Fruit fly (Drosophila melanogaster) whole organism, adult: ENCODE results near the gene cDIP.

Experiments
- CG11617 ChIP-seq: fragments of 200-800 bp; sonication (Bioruptor generic); optimal IDR thresholded peaks from 2 replicates; lab custom pipeline; 2017; ENCODE audit warnings: mild to moderate bottlenecking, missing biosample characterization, missing genetic modification reagents, missing genetic modification characterization
- CG12768 ChIP-seq: fragments of 200-800 bp; sonication (Bioruptor generic); optimal IDR thresholded peaks from 2 replicates; lab custom pipeline; 2017; ENCODE audit warnings: missing biosample characterization, missing genetic modification characterization, mild to moderate bottlenecking, moderate library complexity, missing genetic modification reagents
- CG14711 ChIP-seq: fragments of 200-800 bp; sonication (Bioruptor generic); optimal IDR thresholded peaks from 2 replicates; lab custom pipeline; 2018; ENCODE audit warnings: missing biosample characterization, mild to moderate bottlenecking, missing genetic modification characterization, moderate library complexity
- CG1620 ChIP-seq: fragments of 200-800 bp; sonication (Bioruptor generic); optimal IDR thresholded peaks from 2 replicates; lab custom pipeline; 2016; ENCODE audit warnings: missing biosample characterization, missing genetic modification characterization
- CG33017 ChIP-seq: fragments of 200-800 bp; sonication (Bioruptor generic); optimal IDR thresholded peaks from 2 replicates; lab custom pipeline; 2018; ENCODE audit warnings: missing biosample characterization, mild to moderate bottlenecking, missing genetic modification characterization, moderate library complexity
- CG5204 ChIP-seq: fragments of 200-800 bp; sonication (Bioruptor generic); optimal IDR thresholded peaks from 2 replicates; lab custom pipeline; 2016; ENCODE audit warnings: missing biosample characterization, missing genetic modification characterization
- CG7045 ChIP-seq: fragments of 200-800 bp; sonication (Bioruptor generic); optimal IDR thresholded peaks from 2 replicates; lab custom pipeline; 2017; ENCODE audit warnings: missing biosample characterization, mild to moderate bottlenecking, missing genetic modification characterization
- CG7101 ChIP-seq: fragments of 200-800 bp; sonication (Bioruptor generic); optimal IDR thresholded peaks from 2 replicates; lab custom pipeline; 2018; ENCODE audit warnings: missing biosample characterization, mild to moderate bottlenecking, missing genetic modification characterization, moderate library complexity
- Clk ChIP-seq: fragments of 200-800 bp; sonication (Bioruptor generic); optimal IDR thresholded peaks from 2 replicates; lab custom pipeline; 2017; ENCODE audit warnings: missing biosample characterization, missing genetic modification characterization
- Crg-1 ChIP-seq: fragments of 200-800 bp; sonication (Bioruptor generic); optimal IDR thresholded peaks from 2 replicates; lab custom pipeline; 2016; ENCODE audit warnings: missing biosample characterization, missing genetic modification characterization
- Hr96 ChIP-seq: fragments of 200-800 bp; sonication (Bioruptor generic); optimal IDR thresholded peaks from 2 replicates; lab custom pipeline; 2016; ENCODE audit warnings: missing biosample characterization, missing genetic modification characterization
- Mnt ChIP-seq: fragments of 200-800 bp; sonication (Bioruptor generic); optimal IDR thresholded peaks from 2 replicates; lab custom pipeline; 2016; ENCODE audit warnings: missing biosample characterization, mild to moderate bottlenecking, missing genetic modification characterization
- bab1 ChIP-seq: fragments of 200-800 bp; sonication (Bioruptor generic); optimal IDR thresholded peaks from 3 replicates; lab custom pipeline; 2019; ENCODE audit warnings: missing biosample characterization, mild to moderate bottlenecking, missing genetic modification characterization, moderate library complexity
- cic ChIP-seq: fragments of 200-800 bp; sonication (Bioruptor generic); optimal IDR thresholded peaks from 2 replicates; lab custom pipeline; 2017; ENCODE audit warnings: missing biosample characterization, mild to moderate bottlenecking, missing genetic modification characterization, moderate library complexity
- cnc ChIP-seq, 2 experiments: fragments of >200 bp; optimal IDR thresholded peaks; 2 replicates each; lab custom pipeline; 2017
- kay ChIP-seq: fragments of 200-800 bp; sonication (Bioruptor generic); peaks from one replicate; lab custom pipeline; 2016; ENCODE audit warnings: missing biosample characterization, missing genetic modification characterization, borderline replicate concordance
- ovo ChIP-seq: fragments of 200-800 bp; sonication (Bioruptor generic); optimal IDR thresholded peaks from 2 replicates; lab custom pipeline; 2016; ENCODE audit warnings: missing biosample characterization, missing genetic modification characterization
- pad ChIP-seq: fragments of 200-800 bp; sonication (Bioruptor generic); optimal IDR thresholded peaks from 3 replicates; lab custom pipeline; 2017; ENCODE audit warnings: missing biosample characterization, missing genetic modification characterization, mild to moderate bottlenecking, moderate library complexity, missing genetic modification reagents
- tj ChIP-seq: fragments of 200-800 bp; sonication (Bioruptor generic); optimal IDR thresholded peaks from 3 replicates; lab custom pipeline; 2017; ENCODE audit warnings: missing biosample characterization, mild to moderate bottlenecking, missing genetic modification characterization, moderate library complexity
- toe ChIP-seq: fragments of 200-800 bp; sonication (Bioruptor generic); optimal IDR thresholded peaks from 2 replicates; lab custom pipeline; 2016; ENCODE audit warnings: missing biosample characterization, missing genetic modification characterization

Gene cDIP

DNA sequence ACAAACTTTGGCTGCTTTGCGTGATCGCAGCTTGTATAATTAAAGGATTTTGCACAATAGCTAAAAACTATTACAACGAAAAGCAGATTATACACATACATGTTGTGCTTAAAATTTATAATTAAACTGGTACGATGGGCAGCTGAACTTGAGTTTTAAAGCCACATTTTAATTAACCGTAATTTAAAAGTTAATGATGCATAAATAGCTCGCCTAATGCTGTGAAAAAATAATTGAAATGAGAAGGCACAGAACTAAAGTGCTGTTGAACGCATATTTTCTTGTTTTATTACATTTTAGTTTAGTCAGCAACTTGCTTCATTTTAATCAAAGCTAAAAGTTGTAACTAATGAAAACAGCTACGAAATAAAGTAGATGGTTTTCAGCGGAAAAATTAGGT lies 31.3 kb downstream of the cDIP start, which contains the start of gene Obp93a:
Gene Obp93a (minus strand): TSS at position 101 of the 400 bp plus-strand sequence.
- TF ChIP-seq Crg-1 (GFP tag; lab: Kevin White, UChicago) (no peak), CG12768 (no peak), kay (GFP tag; lab: Kevin White, UChicago) (no peak), CG1620 (GFP tag; lab: Kevin White, UChicago) (no peak), CG7045 (GFP tag; lab: Kevin White, UChicago) (no peak), Clk (GFP tag; lab: Kevin White, UChicago) (no peak), CG14711 (tag; lab: Kevin White, UChicago) (no peak), toe (GFP tag; lab: Kevin White, UChicago) (no peak), Hr96 (GFP tag; lab: Kevin White, UChicago) (no peak)

DNA sequence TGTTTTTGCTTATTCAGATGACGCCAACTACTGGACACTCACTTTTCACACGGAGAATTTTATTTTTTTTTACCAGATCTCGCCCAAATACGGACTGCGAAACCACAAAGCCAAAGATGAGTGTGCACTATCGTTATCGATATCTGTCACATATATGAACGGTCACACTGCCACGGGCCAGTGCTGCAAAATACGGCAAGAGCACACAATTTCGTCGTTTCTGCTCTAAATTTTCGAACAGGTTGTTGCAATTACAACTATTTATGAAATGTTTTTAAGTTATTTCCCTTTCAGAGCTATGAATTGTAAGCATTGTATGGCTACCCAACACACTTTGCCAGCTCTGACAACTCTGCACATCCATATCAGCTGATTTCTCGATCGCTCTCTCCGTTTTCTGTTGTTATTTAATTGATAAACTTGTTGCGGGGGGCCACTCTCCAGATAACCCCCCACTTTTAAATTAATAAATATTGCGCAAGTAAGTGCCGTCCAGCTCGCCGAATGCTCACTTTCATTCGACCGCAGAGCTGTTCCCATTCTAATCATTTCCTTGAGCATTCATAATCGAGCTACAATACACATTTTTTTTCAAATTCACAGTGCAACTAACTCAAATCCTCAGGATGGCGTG lies 33.4 kb downstream of the cDIP start, which contains the start of the genes slmb and CG5793:
Gene slmb (minus strand): TSS at position 134 of the 634 bp plus-strand sequence.
Gene CG5793 (plus strand): TSS at position 222 of the 634 bp plus-strand sequence.
- TF ChIP-seq bab1 (GFP tag; lab: Kevin White, UChicago) (peak; percentile 62), CG14711 (tag; lab: Kevin White, UChicago) (peak; percentile 98), CG1620 (GFP tag; lab: Kevin White, UChicago) (peak; percentile 71), CG5204 (GFP tag; lab: Kevin White, UChicago) (no peak), ovo (GFP tag; lab: Kevin White, UChicago) (peak; percentile 67), CG11617 (GFP tag; lab: Kevin White, UChicago) (peak; percentile 71), CG7045 (GFP tag; lab: Kevin White, UChicago) (peak; percentile 24), CG7101 (tag; lab: Kevin White, UChicago) (peak; percentile 78), kay (GFP tag; lab: Kevin White, UChicago) (no peak), pad (GFP tag; lab: Kevin White, UChicago) (peak; percentile 74), Hr96 (GFP tag; lab: Kevin White, UChicago) (no peak), CG33017 (tag; lab: Kevin White, UChicago) (peak; percentile 45), toe (GFP tag; lab: Kevin White, UChicago) (no peak), cic (GFP tag; lab: Kevin White, UChicago) (peak; percentile 64), Crg-1 (GFP tag; lab: Kevin White, UChicago) (peak; percentile 86), tj (GFP tag; lab: Kevin White, UChicago) (peak; percentile 29), CG12768 (peak; percentile 20), Mnt (GFP tag; lab: Kevin White, UChicago) (peak; percentile 70), Clk (GFP tag; lab: Kevin White, UChicago) (peak; percentile 27), cnc (optimal IDR thresholded peaks at IDR 0.05; lab: Kevin White, UChicago) (peak in 1 of 2 experiments; percentile 87)

DNA sequence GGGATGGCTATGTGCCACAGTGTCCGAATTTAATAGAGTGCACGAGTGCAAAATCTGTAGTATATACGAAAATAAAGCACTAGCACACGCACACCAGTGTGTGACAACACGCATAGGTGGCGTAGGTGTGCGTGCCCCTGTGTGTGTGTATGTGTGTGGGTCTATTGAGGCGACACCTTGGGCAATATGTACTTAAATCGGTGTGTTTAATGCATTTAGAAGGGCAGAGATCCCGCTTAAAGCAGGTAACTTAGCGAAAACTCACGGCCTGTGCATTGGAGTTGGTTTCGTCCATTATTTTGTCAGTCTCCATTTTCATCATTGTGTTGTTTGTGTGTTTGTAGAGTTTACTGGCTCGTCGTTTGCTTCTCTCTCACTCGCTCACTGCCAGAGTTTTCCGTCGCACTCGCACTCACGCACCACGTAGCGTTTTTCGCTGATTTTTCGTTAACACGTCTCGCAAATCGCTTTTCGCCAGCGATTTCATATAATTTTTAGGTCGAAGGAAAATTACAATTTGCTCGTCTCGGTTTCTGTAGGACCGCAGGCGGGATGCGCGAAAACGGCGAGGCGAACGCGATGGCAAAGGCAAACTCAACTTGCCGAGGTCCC lies 34.1 kb downstream of the cDIP start:
- TF ChIP-seq bab1 (GFP tag; lab: Kevin White, UChicago) (peak; percentile 7), tj (GFP tag; lab: Kevin White, UChicago) (peak; percentile 27), ovo (GFP tag; lab: Kevin White, UChicago) (no peak), Crg-1 (GFP tag; lab: Kevin White, UChicago) (no peak), toe (GFP tag; lab: Kevin White, UChicago) (no peak)

DNA sequence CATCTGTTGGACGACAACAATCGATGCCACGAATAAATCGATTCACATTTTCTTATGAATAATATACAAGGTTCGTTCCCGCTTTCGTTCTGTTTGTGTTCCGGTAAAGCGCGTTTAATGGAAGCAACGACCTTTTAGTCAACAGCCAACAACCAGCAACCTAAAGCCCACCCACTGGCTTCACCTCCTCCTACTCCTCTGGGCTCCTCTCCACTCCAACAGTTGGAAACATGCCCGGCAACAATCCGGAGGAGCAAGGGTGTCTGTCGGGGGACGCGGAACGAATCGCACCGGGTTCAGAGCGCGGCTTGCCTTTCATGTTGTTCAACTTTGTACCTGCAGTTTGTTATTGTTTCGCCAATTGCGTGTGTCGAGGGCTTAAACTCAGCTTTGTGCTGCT lies 36.7 kb downstream of the cDIP start:
- TF ChIP-seq Clk (GFP tag; lab: Kevin White, UChicago): no peak
- TF ChIP-seq ovo (GFP tag; lab: Kevin White, UChicago): no peak
- TF ChIP-seq pad (GFP tag; lab: Kevin White, UChicago): no peak
- TF ChIP-seq kay (GFP tag; lab: Kevin White, UChicago): no peak
- TF ChIP-seq CG1620 (GFP tag; lab: Kevin White, UChicago): no peak
- TF ChIP-seq CG14711 (tag; lab: Kevin White, UChicago): no peak
- no peak for TF ChIP-seq Mnt (GFP tag; lab: Kevin White, UChicago)
- no peak for TF ChIP-seq bab1 (GFP tag; lab: Kevin White, UChicago)
- TF ChIP-seq CG5204 (GFP tag; lab: Kevin White, UChicago): no peak
- no peak for TF ChIP-seq Crg-1 (GFP tag; lab: Kevin White, UChicago)
- TF ChIP-seq CG7101 (tag; lab: Kevin White, UChicago): no peak

DNA sequence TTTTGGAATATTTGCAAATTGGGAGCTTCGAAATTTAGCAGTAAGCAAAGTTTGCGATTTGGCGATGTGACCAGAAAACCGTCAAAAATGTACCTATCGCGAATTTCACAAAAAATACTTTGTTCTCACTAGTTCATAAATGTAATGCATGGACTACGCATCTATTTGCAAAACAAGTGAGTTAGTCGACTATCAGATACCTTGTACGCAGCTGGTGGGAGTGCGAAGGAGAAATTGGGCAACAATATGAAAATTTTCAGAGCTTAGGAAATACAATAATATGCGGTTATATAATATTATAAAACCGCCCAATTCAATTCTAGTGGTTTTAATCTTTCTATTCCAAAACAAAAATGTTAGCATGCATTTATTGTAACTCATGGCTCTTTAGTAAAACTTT lies 42.1 kb downstream of the cDIP start, which contains the start of gene Bdbt:
Gene Bdbt (minus strand): TSS at position 73 of the 400 bp plus-strand sequence.
- TF ChIP-seq bab1 (GFP tag; lab: Kevin White, UChicago) (no peak), tj (GFP tag; lab: Kevin White, UChicago) (peak; percentile 31), Mnt (GFP tag; lab: Kevin White, UChicago) (peak; percentile 67), CG12768 (peak; percentile 7), CG7101 (tag; lab: Kevin White, UChicago) (peak; percentile 32), kay (GFP tag; lab: Kevin White, UChicago) (no peak), ovo (GFP tag; lab: Kevin White, UChicago) (no peak), CG11617 (GFP tag; lab: Kevin White, UChicago) (peak; percentile 9)

DNA sequence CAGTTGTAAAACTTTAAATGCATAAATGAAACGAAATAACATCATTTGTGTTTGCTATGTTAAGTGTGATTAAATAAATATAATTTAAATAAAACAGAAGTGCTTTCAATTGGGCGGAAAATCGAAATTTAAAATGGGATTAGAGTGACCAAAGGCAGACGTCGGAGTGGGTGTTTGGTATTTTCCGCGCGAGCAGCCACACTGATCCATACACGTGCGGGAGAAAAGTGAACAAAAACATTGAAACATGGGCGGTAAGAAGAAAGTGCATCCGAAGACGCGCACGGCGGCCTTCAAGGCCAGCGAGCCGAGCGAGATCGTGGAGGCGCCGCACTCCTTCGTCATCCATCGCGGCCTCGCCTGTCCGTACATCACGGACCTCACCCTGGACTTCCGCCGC lies 44.8 kb downstream of the cDIP start, which contains the start of gene ppan:
Gene ppan (plus strand): TSS at position 198 of the 400 bp plus-strand sequence.
- peak; percentile 49 for TF ChIP-seq bab1 (GFP tag; lab: Kevin White, UChicago)
- TF ChIP-seq Mnt (GFP tag; lab: Kevin White, UChicago): peak; percentile 98
- TF ChIP-seq CG5204 (GFP tag; lab: Kevin White, UChicago): no peak
- TF ChIP-seq CG7101 (tag; lab: Kevin White, UChicago): peak; percentile 2
- no peak for TF ChIP-seq Clk (GFP tag; lab: Kevin White, UChicago)
- no peak for TF ChIP-seq toe (GFP tag; lab: Kevin White, UChicago)
- no peak for TF ChIP-seq Crg-1 (GFP tag; lab: Kevin White, UChicago)
- no peak for TF ChIP-seq pad (GFP tag; lab: Kevin White, UChicago)
- peak; percentile 13 for TF ChIP-seq CG11617 (GFP tag; lab: Kevin White, UChicago)
